Fruit fly (Drosophila melanogaster) whole organism, prepupa: ENCODE results near the gene Cyp313a1.

ENCODE experiments used
- CG10631 ChIP-seq: fragments of 200-800 bp; sonication (Bioruptor generic); optimal IDR thresholded peaks from 2 replicates; lab custom pipeline; 2016; ENCODE audit warnings: missing biosample characterization, missing genetic modification characterization
- CG10669 ChIP-seq: fragments of 200-800 bp; sonication (Bioruptor generic); optimal IDR thresholded peaks from 3 replicates; lab custom pipeline; 2018; ENCODE audit warnings: missing biosample characterization, mild to moderate bottlenecking, missing genetic modification characterization, moderate library complexity
- CG11294 ChIP-seq: fragments of 200-800 bp; sonication (Bioruptor generic); IDR thresholded peaks from 2 replicates; pipeline ENCODE4 v1.3.6; 2022; ENCODE audit warnings: missing biosample characterization, missing genetic modification characterization
- CG11902 ChIP-seq: fragments of 200-800 bp; sonication (Bioruptor generic); optimal IDR thresholded peaks from 3 replicates; lab custom pipeline; 2016; ENCODE audit warnings: missing biosample characterization, missing genetic modification characterization
- CG15336 ChIP-seq: fragments of 200-800 bp; sonication (Bioruptor generic); IDR thresholded peaks from 2 replicates; pipeline ENCODE4 v1.3.6; 2022; ENCODE audit warnings: missing biosample characterization, missing genetic modification characterization
- CG1621 ChIP-seq: fragments of 200-800 bp; sonication (Bioruptor generic); optimal IDR thresholded peaks from 3 replicates; lab custom pipeline; 2018; ENCODE audit warnings: missing biosample characterization, mild to moderate bottlenecking, missing genetic modification characterization
- CG16779 ChIP-seq: fragments of 200-800 bp; sonication (Bioruptor generic); optimal IDR thresholded peaks from 3 replicates; lab custom pipeline; 2017; ENCODE audit warnings: missing biosample characterization, mild to moderate bottlenecking, missing genetic modification characterization
- CG3032 ChIP-seq: fragments of 200-800 bp; optimal IDR thresholded peaks from 2 replicates; lab custom pipeline; 2019; ENCODE audit warnings: missing biosample characterization, mild to moderate bottlenecking, missing genetic modification characterization, moderate library complexity
- CG31627 ChIP-seq: fragments of 200-800 bp; sonication (Bioruptor generic); optimal IDR thresholded peaks from 3 replicates; lab custom pipeline; 2016; ENCODE audit warnings: missing biosample characterization, missing genetic modification characterization
- CG32006 ChIP-seq: fragments of 200-800 bp; sonication (Bioruptor generic); optimal IDR thresholded peaks from 3 replicates; lab custom pipeline; 2017; ENCODE audit warnings: missing biosample characterization, mild to moderate bottlenecking, missing genetic modification characterization
- CG34406 ChIP-seq: fragments of 200-800 bp; sonication (Bioruptor generic); optimal IDR thresholded peaks from 3 replicates; lab custom pipeline; 2016; ENCODE audit warnings: missing biosample characterization, missing genetic modification characterization
- CG6163 ChIP-seq: fragments of 200-800 bp; sonication (Bioruptor generic); IDR thresholded peaks from 3 replicates; pipeline ENCODE4 v1.3.6; 2022; ENCODE audit warnings: missing biosample characterization, missing genetic modification characterization
- CG6792 ChIP-seq: fragments of 200-800 bp; sonication (Bioruptor generic); optimal IDR thresholded peaks from 3 replicates; lab custom pipeline; 2016; ENCODE audit warnings: missing biosample characterization, missing genetic modification characterization
- CG6808 ChIP-seq: fragments of 200-800 bp; sonication (Bioruptor generic); optimal IDR thresholded peaks from 3 replicates; lab custom pipeline; 2017; ENCODE audit warnings: missing biosample characterization, missing genetic modification characterization, mild to moderate bottlenecking, moderate library complexity, missing genetic modification reagents
- CG8119 ChIP-seq: fragments of 200-800 bp; sonication (Bioruptor generic); IDR thresholded peaks from 3 replicates; pipeline ENCODE4 v1.3.6; 2022; ENCODE audit warnings: missing biosample characterization, missing genetic modification characterization
- CG8319 ChIP-seq: fragments of 200-800 bp; sonication (Bioruptor generic); optimal IDR thresholded peaks from 3 replicates; lab custom pipeline; 2016; ENCODE audit warnings: missing biosample characterization, missing genetic modification characterization
- CG8632 ChIP-seq: fragments of 200-800 bp; sonication (Bioruptor generic); optimal IDR thresholded peaks from 3 replicates; lab custom pipeline; 2016; ENCODE audit warnings: missing biosample characterization, missing genetic modification characterization
- Eip75B ChIP-seq: fragments of 200-800 bp; sonication (Bioruptor generic); optimal IDR thresholded peaks from 3 replicates; lab custom pipeline; 2016; ENCODE audit warnings: missing biosample characterization, missing genetic modification characterization
- Eip78C ChIP-seq: fragments of 200-800 bp; sonication (Bioruptor generic); peaks from one replicate; lab custom pipeline; 2016; ENCODE audit warnings: missing biosample characterization, missing genetic modification characterization
- Eip93F ChIP-seq: fragments of 200-800 bp; sonication (Bioruptor generic); optimal IDR thresholded peaks from 2 replicates; lab custom pipeline; 2016; ENCODE audit warnings: missing biosample characterization, mild to moderate bottlenecking, missing genetic modification characterization
- Ets21C ChIP-seq: fragments of 200-800 bp; sonication (Bioruptor generic); optimal IDR thresholded peaks from 3 replicates; lab custom pipeline; 2016; ENCODE audit warnings: missing biosample characterization, missing genetic modification characterization
- Ets96B ChIP-seq: fragments of 200-800 bp; optimal IDR thresholded peaks from 2 replicates; lab custom pipeline; 2019; ENCODE audit warnings: missing biosample characterization, mild to moderate bottlenecking, missing genetic modification characterization, moderate library complexity
- Gug ChIP-seq: fragments of 200-800 bp; sonication (Bioruptor generic); IDR thresholded peaks from 2 replicates; pipeline ENCODE4 v1.3.6; 2022; ENCODE audit warnings: missing biosample characterization, missing genetic modification characterization
- Hr38 ChIP-seq: sonication (Bioruptor generic); optimal IDR thresholded peaks from 2 replicates; lab custom pipeline; 2016; ENCODE audit warnings: missing biosample characterization, missing genetic modification characterization
- Hr39 ChIP-seq: fragments of 200-800 bp; sonication (Bioruptor generic); optimal IDR thresholded peaks from 2 replicates; lab custom pipeline; 2016; ENCODE audit warnings: missing biosample characterization, missing genetic modification characterization
- Lpt ChIP-seq: fragments of 200-800 bp; sonication (Bioruptor generic); optimal IDR thresholded peaks from 3 replicates; lab custom pipeline; 2016; ENCODE audit warnings: missing biosample characterization, missing genetic modification characterization
- Met ChIP-seq: fragments of 200-800 bp; sonication (Bioruptor generic); optimal IDR thresholded peaks from 3 replicates; lab custom pipeline; 2016; ENCODE audit warnings: missing biosample characterization, missing genetic modification characterization
- OdsH ChIP-seq: fragments of 200-800 bp; sonication (Bioruptor generic); optimal IDR thresholded peaks from 3 replicates; lab custom pipeline; 2016; ENCODE audit warnings: missing biosample characterization, missing genetic modification characterization
- Smox ChIP-seq: fragments of 200-800 bp; sonication (Bioruptor generic); optimal IDR thresholded peaks from 3 replicates; lab custom pipeline; 2016; ENCODE audit warnings: missing biosample characterization, missing genetic modification characterization
- Sox15 ChIP-seq: fragments of 200-800 bp; sonication (Bioruptor generic); optimal IDR thresholded peaks from 3 replicates; lab custom pipeline; 2016; ENCODE audit warnings: missing biosample characterization, missing genetic modification characterization
- achi ChIP-seq: fragments of 200-800 bp; sonication (Bioruptor generic); optimal IDR thresholded peaks from 3 replicates; lab custom pipeline; 2016; ENCODE audit warnings: missing biosample characterization, missing genetic modification characterization
- acj6 ChIP-seq: fragments of 200-800 bp; sonication (Bioruptor generic); optimal IDR thresholded peaks from 3 replicates; lab custom pipeline; 2016; ENCODE audit warnings: missing biosample characterization, missing genetic modification characterization
- cyc ChIP-seq: fragments of 200-800 bp; sonication (Bioruptor generic); optimal IDR thresholded peaks from 3 replicates; lab custom pipeline; 2016; ENCODE audit warnings: missing biosample characterization, missing genetic modification characterization
- dac ChIP-seq: fragments of 200-800 bp; sonication (Bioruptor generic); optimal IDR thresholded peaks from 2 replicates; lab custom pipeline; 2017; ENCODE audit warnings: missing biosample characterization, mild to moderate bottlenecking, missing genetic modification characterization
- dsx ChIP-seq: fragments of 200-800 bp; optimal IDR thresholded peaks from 3 replicates; lab custom pipeline; 2019; ENCODE audit warnings: missing biosample characterization, mild to moderate bottlenecking, missing genetic modification characterization, moderate library complexity; ENCODE audit not compliant: poor library complexity, severe bottlenecking
- eg ChIP-seq: fragments of 200-800 bp; sonication (Bioruptor generic); IDR thresholded peaks from 3 replicates; pipeline ENCODE4 v1.3.6; 2022; ENCODE audit warnings: missing biosample characterization, missing genetic modification characterization
- esn ChIP-seq: fragments of 200-800 bp; sonication (Bioruptor generic); optimal IDR thresholded peaks from 2 replicates; lab custom pipeline; 2016; ENCODE audit warnings: missing biosample characterization, mild to moderate bottlenecking, missing genetic modification characterization, moderate library complexity
- fd59A ChIP-seq: fragments of 200-800 bp; sonication (Bioruptor generic); optimal IDR thresholded peaks from 2 replicates; lab custom pipeline; 2017; ENCODE audit warnings: missing biosample characterization, mild to moderate bottlenecking, missing genetic modification characterization, missing genetic modification reagents
- fd85E ChIP-seq: fragments of 200-800 bp; sonication (Bioruptor generic); optimal IDR thresholded peaks from 3 replicates; lab custom pipeline; 2016; ENCODE audit warnings: missing biosample characterization, missing genetic modification characterization
- fkh ChIP-seq: fragments of 200-800 bp; sonication (Bioruptor generic); optimal IDR thresholded peaks from 3 replicates; lab custom pipeline; 2017; ENCODE audit warnings: missing biosample characterization, mild to moderate bottlenecking, missing genetic modification characterization, moderate library complexity
- lz ChIP-seq: fragments of 200-800 bp; sonication (Bioruptor generic); optimal IDR thresholded peaks from 3 replicates; lab custom pipeline; 2016; ENCODE audit warnings: missing biosample characterization, missing genetic modification characterization
- pdm3 ChIP-seq: fragments of 200-800 bp; sonication (Bioruptor generic); optimal IDR thresholded peaks from 3 replicates; lab custom pipeline; 2016; ENCODE audit warnings: missing biosample characterization, missing genetic modification characterization
- salr ChIP-seq, 2 experiments: fragments of 200-800 bp; sonication (Bioruptor generic); optimal IDR thresholded peaks; 3 replicates each; lab custom pipeline; 2016 to 2018; ENCODE audit warnings: missing biosample characterization in 2 of 2, missing genetic modification characterization in 2 of 2, mild to moderate bottlenecking in 1 of 2
- spab ChIP-seq: fragments of 200-800 bp; sonication (Bioruptor generic); optimal IDR thresholded peaks from 2 replicates; lab custom pipeline; 2017; ENCODE audit warnings: missing biosample characterization, mild to moderate bottlenecking, missing genetic modification characterization, missing genetic modification reagents
- ss ChIP-seq, 2 experiments: fragments of 200-800 bp; sonication (Bioruptor generic); optimal IDR thresholded peaks; 2 replicates in 1 of 2; 3 replicates in 1 of 2; lab custom pipeline; 2017 to 2018; ENCODE audit warnings: mild to moderate bottlenecking in 2 of 2, missing biosample characterization in 2 of 2, missing genetic modification characterization in 2 of 2, moderate library complexity in 1 of 2
- svp ChIP-seq: fragments of 200-800 bp; sonication (Bioruptor generic); peaks from one replicate; lab custom pipeline; 2016; ENCODE audit warnings: missing biosample characterization, missing genetic modification characterization
- topi ChIP-seq: fragments of 200-800 bp; sonication (Bioruptor generic); optimal IDR thresholded peaks from 3 replicates; lab custom pipeline; 2016; ENCODE audit warnings: missing biosample characterization, missing genetic modification characterization

Cyp313a1 gene

dm6 chr3R:14482986-14483385 lies 37.9 kb upstream of the Cyp313a1 start:
- TF ChIP-seq Eip93F: no peak

dm6 chr3R:14484533-14485267 lies 36.1 kb upstream of the Cyp313a1 start:
- TF ChIP-seq eg (GFP tag; lab: Robert Waterston, UW) (no peak), CG1621 (tag; lab: Kevin White, UChicago) (no peak), CG32006 (GFP tag; lab: Kevin White, UChicago) (no peak), achi (GFP tag; lab: Kevin White, UChicago) (peak; percentile 12), topi (GFP tag; lab: Kevin White, UChicago) (peak; percentile 21), Eip93F (no peak), OdsH (GFP tag; lab: Kevin White, UChicago) (no peak), CG31627 (GFP tag; lab: Kevin White, UChicago) (no peak), Ets21C (no peak), svp (GFP tag; lab: Kevin White, UChicago) (peak; percentile 68), acj6 (GFP tag; lab: Kevin White, UChicago) (peak; percentile 8), CG6792 (GFP tag; lab: Kevin White, UChicago) (no peak), ss (GFP tag; optimal IDR thresholded peaks at IDR 0.05; lab: Kevin White, UChicago) (no peak), lz (GFP tag; lab: Kevin White, UChicago) (no peak), pdm3 (GFP tag; lab: Kevin White, UChicago) (no peak), dsx (GFP tag; lab: Kevin White, UChicago) (no peak), CG8119 (GFP tag; lab: Robert Waterston, UW) (no peak), Smox (no peak), Hr38 (GFP tag; lab: Kevin White, UChicago) (no peak), cyc (GFP tag; lab: Kevin White, UChicago) (no peak), CG3032 (tag; lab: Kevin White, UChicago) (no peak), Lpt (GFP tag; lab: Kevin White, UChicago) (no peak), CG8632 (peak; percentile 17), CG34406 (peak; percentile 23), fd59A (GFP tag; lab: Kevin White, UChicago) (no peak), CG8319 (GFP tag; lab: Kevin White, UChicago) (no peak), Eip78C (peak; percentile 62), CG10669 (GFP tag; lab: Kevin White, UChicago) (no peak), fkh (GFP tag; lab: Kevin White, UChicago) (peak; percentile 44), esn (GFP tag; lab: Kevin White, UChicago) (peak; percentile 26), Met (GFP tag; lab: Kevin White, UChicago) (peak; percentile 36)

- TF ChIP-seq ss (GFP tag; optimal IDR thresholded peaks at IDR 0.05; lab: Kevin White, UChicago) (no peak), pdm3 (GFP tag; lab: Kevin White, UChicago) (peak; percentile 40), CG11294 (GFP tag; lab: Robert Waterston, UW) (no peak), CG15336 (GFP tag; lab: Robert Waterston, UW) (peak; percentile 85), Sox15 (GFP tag; lab: Kevin White, UChicago) (no peak), CG11902 (GFP tag; lab: Kevin White, UChicago) (no peak), CG34406 (no peak), acj6 (GFP tag; lab: Kevin White, UChicago) (peak; percentile 18), Met (GFP tag; lab: Kevin White, UChicago) (no peak), CG8119 (GFP tag; lab: Robert Waterston, UW) (peak; percentile 86), spab (no peak), CG10631 (peak; percentile 23), esn (GFP tag; lab: Kevin White, UChicago) (no peak), Eip78C (peak; percentile 77), Hr39 (GFP tag; lab: Kevin White, UChicago) (no peak), CG6808 (GFP tag; lab: Kevin White, UChicago) (no peak), cyc (GFP tag; lab: Kevin White, UChicago) (no peak), CG1621 (tag; lab: Kevin White, UChicago) (no peak), Ets96B (tag; lab: Kevin White, UChicago) (no peak), Gug (GFP tag; lab: Robert Waterston, UW) (peak; percentile 48; the same call in 1 of the 2 replicates), achi (GFP tag; lab: Kevin White, UChicago) (peak; percentile 45), CG6163 (GFP tag; lab: Robert Waterston, UW) (peak; percentile 74), fd85E (GFP tag; lab: Kevin White, UChicago) (no peak), dac (GFP tag; lab: Kevin White, UChicago) (peak; percentile 47), salr (GFP tag; optimal IDR thresholded peaks at IDR 0.05; lab: Kevin White, UChicago) (peak in 1 of 2 experiments; percentile 32), CG16779 (no peak), Eip75B (GFP tag; lab: Kevin White, UChicago) (no peak)
Measured at dm6 chr3R:14486469-14486868, 34.4 kb upstream of the Cyp313a1 start.
